Fruit fly (Drosophila melanogaster): ENCODE measurements around the gene CG13615.

CG13615 gene

dm6 chr3R:24348420-24349190 is 41.7 kb upstream of the CG13615 start, which contains the start of the genes CG5746 and CG6454 (continued):
- no peak for TF ChIP-seq CG4707 (GFP tag; optimal IDR thresholded peaks at IDR 0.05)
- TF ChIP-seq CG15479 (GFP tag; optimal IDR thresholded peaks at IDR 0.05), result no peak
- TF ChIP-seq CG32772 (GFP tag; IDR thresholded peaks at IDR 0.05), result no peak; the same call in 1 of the 2 replicates
- TF ChIP-seq MESR4 (GFP tag; optimal IDR thresholded peaks at IDR 0.05), result peak; percentile 99
- TF ChIP-seq ro (GFP tag; IDR thresholded peaks at IDR 0.05), result no peak
- TF ChIP-seq Hr78 (GFP tag; optimal IDR thresholded peaks at IDR 0.05), result no peak
- TF ChIP-seq Bgb (GFP tag; IDR thresholded peaks at IDR 0.05; ENCODE audit: partially characterized antibody), result no peak
- TF ChIP-seq Stat92E (GFP tag; optimal IDR thresholded peaks at IDR 0.05), result no peak
- TF ChIP-seq CG12236 (GFP tag; optimal IDR thresholded peaks at IDR 0.05), result no peak
- TF ChIP-seq HmgZ (tag; optimal IDR thresholded peaks at IDR 0.05), result peak; percentile 58
- no peak; the same call in 1 of the 2 replicates for TF ChIP-seq vvl (GFP tag; IDR thresholded peaks at IDR 0.05)
- TF ChIP-seq nerfin-2 (GFP tag; IDR thresholded peaks at IDR 0.05; ENCODE audit: partially characterized antibody), result no peak
- TF ChIP-seq CG3726 (GFP tag; IDR thresholded peaks at IDR 0.05), result no peak
- TF ChIP-seq CG14014 (GFP tag; IDR thresholded peaks at IDR 0.05), result 0 out of 2 replicates have a peak, but pooled peaks have one; percentile 25
- no peak for TF ChIP-seq Dref (GFP tag; IDR thresholded peaks at IDR 0.05)
- TF ChIP-seq CG33213 (GFP tag; optimal IDR thresholded peaks at IDR 0.05), result peak; percentile 24
- no peak for TF ChIP-seq Hmx (GFP tag; optimal IDR thresholded peaks at IDR 0.05)
- TF ChIP-seq Elba2 (GFP tag; optimal IDR thresholded peaks at IDR 0.05), result peak; percentile 10
- TF ChIP-seq Dfd (GFP tag; optimal IDR thresholded peaks at IDR 0.05), result no peak
- TF ChIP-seq Ada2b (GFP tag; IDR thresholded peaks at IDR 0.05), result no peak
- TF ChIP-seq CG1647 (GFP tag; optimal IDR thresholded peaks at IDR 0.05), result peak; percentile 15
- TF ChIP-seq rib (GFP tag; IDR thresholded peaks at IDR 0.05), result no peak
- TF ChIP-seq sc (optimal IDR thresholded peaks at IDR 0.05), result no peak
- TF ChIP-seq sc (GFP tag; optimal IDR thresholded peaks at IDR 0.05), result no peak
- peak; percentile 85 for TF ChIP-seq Sry-β (GFP tag; optimal IDR thresholded peaks at IDR 0.05)
- TF ChIP-seq zen (tag; optimal IDR thresholded peaks at IDR 0.05), result peak; percentile 25
- TF ChIP-seq CG2120 (GFP tag; optimal IDR thresholded peaks at IDR 0.05), result peak; percentile 82
- no peak for TF ChIP-seq amos (GFP tag; IDR thresholded peaks at IDR 0.05; ENCODE audit: partially characterized antibody)
- no peak for TF ChIP-seq Hr39 (optimal IDR thresholded peaks at IDR 0.05)
- peak; percentile 71 for TF ChIP-seq Hsf (GFP tag; optimal IDR thresholded peaks at IDR 0.05)
- no peak for TF ChIP-seq CG1832 (GFP tag; optimal IDR thresholded peaks at IDR 0.05)
- no peak for TF ChIP-seq hbn (GFP tag; IDR thresholded peaks at IDR 0.05; ENCODE audit: partially characterized antibody)
- TF ChIP-seq cato (GFP tag; optimal IDR thresholded peaks at IDR 0.05; ENCODE audit: borderline replicate concordance), result peak; percentile 19
- TF ChIP-seq seq (GFP tag; IDR thresholded peaks at IDR 0.05), result no peak
- peak; percentile 99 for TF ChIP-seq trem (tag; optimal IDR thresholded peaks at IDR 0.05)
- no peak for TF ChIP-seq CG5180 (GFP tag; optimal IDR thresholded peaks at IDR 0.05)
- TF ChIP-seq bbx (GFP tag; IDR thresholded peaks at IDR 0.05; ENCODE audit: partially characterized antibody), result no peak
- TF ChIP-seq CG13894 (tag; optimal IDR thresholded peaks at IDR 0.05), result no peak
- TF ChIP-seq eyg (GFP tag; optimal IDR thresholded peaks at IDR 0.05), result peak; percentile 11
- no peak for TF ChIP-seq CG30431 (GFP tag; optimal IDR thresholded peaks at IDR 0.05)
- TF ChIP-seq br (optimal IDR thresholded peaks at IDR 0.05), result no peak
- TF ChIP-seq psq (GFP tag; optimal IDR thresholded peaks at IDR 0.05), result peak; percentile 23
- TF ChIP-seq bab2 (GFP tag; optimal IDR thresholded peaks at IDR 0.05), result peak; percentile 59
- TF ChIP-seq abd-A (tag; optimal IDR thresholded peaks at IDR 0.05), result no peak
- TF ChIP-seq ken (GFP tag; IDR thresholded peaks at IDR 0.05), result no peak
- TF ChIP-seq gt (GFP tag; IDR thresholded peaks at IDR 0.05), result no peak
- TF ChIP-seq schlank (tag; optimal IDR thresholded peaks at IDR 0.05), result no peak
- TF ChIP-seq mld (GFP tag; IDR thresholded peaks at IDR 0.05; ENCODE audit: partially characterized antibody), result no peak
- peak; percentile 100 for TF ChIP-seq onecut (GFP tag; IDR thresholded peaks at IDR 0.05)
- TF ChIP-seq tna (GFP tag; IDR thresholded peaks at IDR 0.05; ENCODE audit: partially characterized antibody), result no peak
